Worm (Caenorhabditis elegans) whole organism, mixed stage, embryonic: ENCODE results near the gene smg-8.

Experiments used
- M03D4.4 ChIP-seq: sonication (generic microtip); optimal IDR thresholded peaks from 2 replicates; lab custom pipeline; 2017; ENCODE audit warnings: mild to moderate bottlenecking, missing genetic modification characterization, missing compliant biosample characterization
- bed-3 ChIP-seq: fragments of 200-800 bp; sonication (Bioruptor generic); optimal IDR thresholded peaks from 3 replicates; lab custom pipeline; 2018; ENCODE audit warnings: mild to moderate bottlenecking, missing genetic modification characterization, moderate library complexity, missing compliant biosample characterization
- blmp-1 ChIP-seq: fragments of 150-350 bp; optimal IDR thresholded peaks from 2 replicates; lab custom pipeline; 2014; ENCODE audit warnings: missing biosample characterization, missing genetic modification characterization
- ceh-39 ChIP-seq: fragments of 150-350 bp; optimal IDR thresholded peaks from 2 replicates; lab custom pipeline; 2014; ENCODE audit warnings: missing biosample characterization, missing genetic modification characterization
- ceh-43 ChIP-seq: fragments of 200-800 bp; sonication (Bioruptor generic); optimal IDR thresholded peaks from 2 replicates; lab custom pipeline; 2018; ENCODE audit warnings: mild to moderate bottlenecking, missing genetic modification characterization, moderate library complexity, missing compliant biosample characterization
- ceh-83 ChIP-seq: fragments of 200-800 bp; sonication (Bioruptor generic); optimal IDR thresholded peaks from 2 replicates; lab custom pipeline; 2018; ENCODE audit warnings: mild to moderate bottlenecking, missing genetic modification characterization, missing compliant biosample characterization
- cnd-1 ChIP-seq: fragments of 200-800 bp; sonication (Bioruptor generic); optimal IDR thresholded peaks from 2 replicates; lab custom pipeline; 2018; ENCODE audit warnings: mild to moderate bottlenecking, missing genetic modification characterization, missing compliant biosample characterization
- drap-1 ChIP-seq: fragments of 200-800 bp; sonication (Bioruptor generic); optimal IDR thresholded peaks from 3 replicates; lab custom pipeline; 2018; ENCODE audit warnings: mild to moderate bottlenecking, missing genetic modification characterization, missing compliant biosample characterization
- elt-1 ChIP-seq: sonication (generic microtip); optimal IDR thresholded peaks from 2 replicates; lab custom pipeline; 2017; ENCODE audit warnings: missing genetic modification characterization, mild to moderate bottlenecking, missing compliant biosample characterization, antibody characterized with exemption, moderate library complexity, borderline replicate concordance; ENCODE audit not compliant: insufficient read depth
- flh-1 ChIP-seq: fragments of 200-800 bp; sonication (Bioruptor generic); optimal IDR thresholded peaks from 2 replicates; lab custom pipeline; 2018; ENCODE audit warnings: mild to moderate bottlenecking, missing genetic modification characterization, moderate library complexity, missing compliant biosample characterization
- ham-2 ChIP-seq: fragments of 200-800 bp; sonication (Bioruptor generic); optimal IDR thresholded peaks from 2 replicates; lab custom pipeline; 2018; ENCODE audit warnings: mild to moderate bottlenecking, missing genetic modification characterization, missing compliant biosample characterization
- hlh-1 ChIP-seq: fragments of 150-350 bp; optimal IDR thresholded peaks from 2 replicates; lab custom pipeline; 2014; ENCODE audit warnings: missing biosample characterization, missing genetic modification reagents, missing genetic modification characterization
- lin-13 ChIP-seq: fragments of 150-350 bp; optimal IDR thresholded peaks from 2 replicates; lab custom pipeline; 2014; ENCODE audit warnings: missing biosample characterization, missing genetic modification characterization
- lin-32 ChIP-seq: fragments of 200-800 bp; sonication (Bioruptor generic); optimal IDR thresholded peaks from 2 replicates; lab custom pipeline; 2018; ENCODE audit warnings: mild to moderate bottlenecking, missing genetic modification characterization, missing compliant biosample characterization
- lsy-2 ChIP-seq: fragments of 150-350 bp; optimal IDR thresholded peaks from 2 replicates; lab custom pipeline; 2014; ENCODE audit warnings: missing biosample characterization, missing genetic modification characterization
- mab-5 ChIP-seq: fragments of 150-350 bp; optimal IDR thresholded peaks from 2 replicates; lab custom pipeline; 2014; ENCODE audit warnings: missing biosample characterization, missing genetic modification characterization
- mep-1 ChIP-seq: fragments of 150-350 bp; optimal IDR thresholded peaks from 2 replicates; lab custom pipeline; 2017; ENCODE audit warnings: missing biosample characterization, missing genetic modification reagents, missing genetic modification characterization, inconsistent platforms
- mls-2 ChIP-seq: sonication (generic microtip); optimal IDR thresholded peaks from 2 replicates; lab custom pipeline; 2016; ENCODE audit warnings: mild to moderate bottlenecking, missing genetic modification characterization, moderate library complexity, missing compliant biosample characterization
- nhr-12 ChIP-seq: fragments of 150-350 bp; optimal IDR thresholded peaks from 2 replicates; lab custom pipeline; 2014; ENCODE audit warnings: missing biosample characterization, missing genetic modification characterization
- nhr-2 ChIP-seq: fragments of 150-350 bp; optimal IDR thresholded peaks from 2 replicates; lab custom pipeline; 2014; ENCODE audit warnings: missing biosample characterization, missing genetic modification characterization
- nhr-237 ChIP-seq: fragments of 150-350 bp; optimal IDR thresholded peaks from 2 replicates; lab custom pipeline; 2014; ENCODE audit warnings: missing biosample characterization, missing genetic modification characterization
- nhr-28 ChIP-seq: fragments of 150-350 bp; optimal IDR thresholded peaks from 2 replicates; lab custom pipeline; 2014; ENCODE audit warnings: missing biosample characterization, missing genetic modification characterization
- nhr-76 ChIP-seq: sonication (generic microtip); optimal IDR thresholded peaks from 2 replicates; lab custom pipeline; 2017; ENCODE audit warnings: missing biosample characterization, missing genetic modification characterization
- pha-4 ChIP-seq: fragments of 150-350 bp; optimal IDR thresholded peaks from 2 replicates; lab custom pipeline; 2018; ENCODE audit warnings: missing biosample characterization, missing genetic modification reagents, missing genetic modification characterization
- sem-2 ChIP-seq: fragments of 200-800 bp; sonication (Bioruptor generic); optimal IDR thresholded peaks from 2 replicates; lab custom pipeline; 2018; ENCODE audit warnings: mild to moderate bottlenecking, missing genetic modification characterization, missing compliant biosample characterization
- snpc-4 ChIP-seq: fragments of 150-350 bp; optimal IDR thresholded peaks from 2 replicates; lab custom pipeline; 2014; ENCODE audit warnings: missing biosample characterization, missing genetic modification characterization
- tbx-8 ChIP-seq: fragments of 200-800 bp; sonication (Bioruptor generic); optimal IDR thresholded peaks from 2 replicates; lab custom pipeline; 2018; ENCODE audit warnings: mild to moderate bottlenecking, missing genetic modification characterization, moderate library complexity, missing compliant biosample characterization
- unc-120 ChIP-seq: sonication (generic microtip); optimal IDR thresholded peaks from 2 replicates; lab custom pipeline; 2017; ENCODE audit warnings: missing genetic modification characterization, missing compliant biosample characterization; ENCODE audit not compliant: poor library complexity, severe bottlenecking
- unc-39 ChIP-seq: fragments of 150-350 bp; optimal IDR thresholded peaks from 2 replicates; lab custom pipeline; 2014; ENCODE audit warnings: missing biosample characterization, missing genetic modification characterization
- unc-62 ChIP-seq: fragments of 150-350 bp; optimal IDR thresholded peaks from 2 replicates; lab custom pipeline; 2014; ENCODE audit warnings: missing biosample characterization, missing genetic modification reagents, missing genetic modification characterization
- zip-8 ChIP-seq: fragments of 150-350 bp; optimal IDR thresholded peaks from 2 replicates; lab custom pipeline; 2014; ENCODE audit warnings: missing biosample characterization, missing genetic modification characterization

The smg-8 gene

ce11 chrII:14480772-14481171, 39.6 kb downstream of the smg-8 start:
- no peak for TF ChIP-seq bed-3 (GFP tag; lab: Kevin White, UChicago)
- TF ChIP-seq lsy-2 (tag; lab: Kevin White, UChicago): no peak
- TF ChIP-seq mls-2: no peak
- TF ChIP-seq zip-8 (tag; lab: Kevin White, UChicago): peak; percentile 38
- TF ChIP-seq tbx-8 (GFP tag; lab: Kevin White, UChicago): no peak
- no peak for TF ChIP-seq nhr-12 (tag; lab: Kevin White, UChicago)
- no peak for TF ChIP-seq ceh-39
- TF ChIP-seq mab-5 (tag; lab: Kevin White, UChicago): no peak
- TF ChIP-seq unc-62 (GFP tag; lab: Kevin White, UChicago): peak; percentile 1
- TF ChIP-seq ham-2 (GFP tag; lab: Kevin White, UChicago): no peak

- TF ChIP-seq cnd-1 (no peak), lsy-2 (tag; lab: Kevin White, UChicago) (no peak), zip-8 (tag; lab: Kevin White, UChicago) (no peak), hlh-1 (tag; lab: Kevin White, UChicago) (no peak), M03D4.4 (tag; lab: Kevin White, UChicago) (no peak), ceh-39 (no peak)
These were observed 42.6 kb downstream of the smg-8 start for ce11 chrII:14483813-14484212.

- TF ChIP-seq lin-13 (tag; lab: Kevin White, UChicago) (peak; percentile 41), nhr-2 (no peak), unc-39 (tag; lab: Kevin White, UChicago) (no peak), zip-8 (tag; lab: Kevin White, UChicago) (no peak), elt-1 (tag; lab: Kevin White, UChicago) (no peak), unc-120 (tag; lab: Kevin White, UChicago) (peak; percentile 30)
These were observed 47.5 kb downstream of the smg-8 start, which contains the start of gene usp-14 for ce11 chrII:14488661-14489060. usp-14 (minus strand) TSS chrII:14488688.

ce11 chrII:14489407-14489806, 48.2 kb downstream of the smg-8 start, which contains the start of gene vnut-1:
vnut-1 (plus strand) TSS chrII:14489802.
- TF ChIP-seq tbx-8 (GFP tag; lab: Kevin White, UChicago): no peak
- peak; percentile 58 for TF ChIP-seq blmp-1 (tag; lab: Kevin White, UChicago)

ce11 chrII:14492592-14493196, 51.5 kb downstream of the smg-8 start:
- TF ChIP-seq nhr-76 (tag; lab: Kevin White, UChicago): no peak
- TF ChIP-seq mep-1 (tag; lab: Kevin White, UChicago): no peak

ce11 chrII:14494014-14494413, 52.8 kb downstream of the smg-8 start:
- TF ChIP-seq mep-1 (tag; lab: Kevin White, UChicago) (no peak), M03D4.4 (tag; lab: Kevin White, UChicago) (no peak), drap-1 (no peak), nhr-2 (no peak), flh-1 (GFP tag; lab: Kevin White, UChicago) (no peak), snpc-4 (no peak), ceh-43 (GFP tag; lab: Kevin White, UChicago) (no peak), bed-3 (GFP tag; lab: Kevin White, UChicago) (no peak), nhr-28 (tag; lab: Kevin White, UChicago) (no peak), sem-2 (GFP tag; lab: Kevin White, UChicago) (no peak), ham-2 (GFP tag; lab: Kevin White, UChicago) (no peak), mls-2 (no peak), pha-4 (tag; lab: Kevin White, UChicago) (no peak), lin-32 (GFP tag; lab: Kevin White, UChicago) (no peak), zip-8 (tag; lab: Kevin White, UChicago) (no peak), mab-5 (tag; lab: Kevin White, UChicago) (no peak), nhr-237 (tag; lab: Kevin White, UChicago) (no peak), elt-1 (tag; lab: Kevin White, UChicago) (no peak), ceh-83 (GFP tag; lab: Kevin White, UChicago) (no peak)
